Worm (Caenorhabditis elegans) whole organism, midembryonic: Measurements from ENCODE around the gene C28D4.18.

Experiments used
- T22C8.4 ChIP-seq: fragments of 200-800 bp; sonication (Bioruptor generic); IDR thresholded peaks from 2 replicates; pipeline ENCODE4 v1.3.6; 2022; ENCODE audit warnings: missing genetic modification characterization, missing compliant biosample characterization
- cog-1 ChIP-seq: sonication (generic microtip); optimal IDR thresholded peaks from 2 replicates; lab custom pipeline; 2016; ENCODE audit warnings: missing genetic modification characterization, missing compliant biosample characterization
- klf-2 ChIP-seq: fragments of 200-800 bp; sonication (Bioruptor generic); conservative IDR thresholded peaks from 2 replicates; pipeline ENCODE4 v1.3.6; 2022; ENCODE audit warnings: missing genetic modification reagents, missing genetic modification characterization, missing compliant biosample characterization
- med-1 ChIP-seq: sonication (generic microtip); optimal IDR thresholded peaks from 2 replicates; lab custom pipeline; 2017; ENCODE audit warnings: missing genetic modification characterization, mild to moderate bottlenecking, missing compliant biosample characterization, antibody characterized with exemption, missing genetic modification reagents; ENCODE audit not compliant: insufficient read depth
- ref-1 ChIP-seq: fragments of 200-800 bp; sonication (Bioruptor generic); conservative IDR thresholded peaks from 2 replicates; pipeline ENCODE4 v1.3.6; 2022; ENCODE audit warnings: missing genetic modification reagents, missing genetic modification characterization, missing compliant biosample characterization

ce11 chrIV:9739001-9739400 lies 13.9 kb downstream of the C28D4.18 start:
- no peak for TF ChIP-seq ref-1
- TF ChIP-seq T22C8.4 (GFP tag; lab: Robert Waterston, UW): no peak
- no peak for TF ChIP-seq med-1
- TF ChIP-seq klf-2 (GFP tag; lab: Robert Waterston, UW): no peak
- TF ChIP-seq cog-1 (tag; lab: Kevin White, UChicago): no peak
